Worm (Caenorhabditis elegans): ENCODE data around the gene Y48E1B.3.

Gene Y48E1B.3

ce11 chrII:13611186-13611585 lies 43.4 kb upstream of the Y48E1B.3 start, which contains the start of gene gst-24:
TSS of gene gst-24 (minus strand) at chrII:13611366.
- no peak for TF ChIP-seq mep-1 (tag; optimal IDR thresholded peaks at IDR 0.05)
- TF ChIP-seq nhr-47 (tag; optimal IDR thresholded peaks at IDR 0.05) = no peak
- TF ChIP-seq elt-2 (tag; optimal IDR thresholded peaks at IDR 0.05) = no peak
- no peak for TF ChIP-seq lin-13 (GFP tag; optimal IDR thresholded peaks at IDR 0.05)
- TF ChIP-seq nhr-76 (tag; optimal IDR thresholded peaks at IDR 0.05) = no peak
- TF ChIP-seq vab-15 (tag; optimal IDR thresholded peaks at IDR 0.05) = no peak
- no peak for TF ChIP-seq lin-39 (tag; optimal IDR thresholded peaks at IDR 0.05)
- no peak for TF ChIP-seq unc-130 (tag; optimal IDR thresholded peaks at IDR 0.05)
- TF ChIP-seq fkh-4 (tag; optimal IDR thresholded peaks at IDR 0.05; ENCODE audit: borderline replicate concordance) = no peak
- TF ChIP-seq dsc-1 (tag; optimal IDR thresholded peaks at IDR 0.05) = no peak
- no peak for TF ChIP-seq skn-1 (tag; optimal IDR thresholded peaks at IDR 0.05)
- no peak for TF ChIP-seq ets-5 (GFP tag; IDR thresholded peaks at IDR 0.05)
- TF ChIP-seq ama-1 (optimal IDR thresholded peaks at IDR 0.05) = no peak
- no peak for TF ChIP-seq ceh-90 (tag; optimal IDR thresholded peaks at IDR 0.05)
- no peak for TF ChIP-seq pqm-1 (tag; optimal IDR thresholded peaks at IDR 0.05)
- peak in 1 of 2 experiments; percentile 15 for TF ChIP-seq lin-35 (GFP tag; optimal IDR thresholded peaks at IDR 0.05)
- TF ChIP-seq grh-1 (GFP tag; IDR thresholded peaks at IDR 0.05) = no peak
- TF ChIP-seq nhr-77 (tag; optimal IDR thresholded peaks at IDR 0.05) = peak; percentile 61
- no peak for TF ChIP-seq nhr-28 (tag; optimal IDR thresholded peaks at IDR 0.05)
- TF ChIP-seq unc-62 (GFP tag; optimal IDR thresholded peaks at IDR 0.05) = no peak
- no peak for TF ChIP-seq blmp-1 (tag; optimal IDR thresholded peaks at IDR 0.05)
- TF ChIP-seq C34B4.2 (tag; optimal IDR thresholded peaks at IDR 0.05) = no peak
- peak; percentile 29 for TF ChIP-seq lin-14 (GFP tag; optimal IDR thresholded peaks at IDR 0.05)
- no peak for TF ChIP-seq C04F5.9 (tag; optimal IDR thresholded peaks at IDR 0.05)
- TF ChIP-seq ceh-82 (tag; optimal IDR thresholded peaks at IDR 0.05) = no peak
- TF ChIP-seq fos-1 (tag; optimal IDR thresholded peaks at IDR 0.05) = no peak
- no peak for TF ChIP-seq ceh-88 (GFP tag; IDR thresholded peaks at IDR 0.05)
- no peak for TF ChIP-seq egl-27 (tag; optimal IDR thresholded peaks at IDR 0.05)
- no peak for TF ChIP-seq hpl-2 (GFP tag; optimal IDR thresholded peaks at IDR 0.05)
- no peak for TF ChIP-seq aly-2 (tag; optimal IDR thresholded peaks at IDR 0.05)
- peak; percentile 67 for TF ChIP-seq nhr-85 (tag)
- no peak for TF ChIP-seq ces-1 (GFP tag; optimal IDR thresholded peaks at IDR 0.05)
- no peak for TF ChIP-seq ztf-11 (tag; optimal IDR thresholded peaks at IDR 0.05)
- TF ChIP-seq sptf-1 (tag; optimal IDR thresholded peaks at IDR 0.05) = no peak
- TF ChIP-seq lir-3 (tag; optimal IDR thresholded peaks at IDR 0.05; ENCODE audit: poor library complexity) = no peak
- no peak for TF ChIP-seq F16B12.6 (tag; optimal IDR thresholded peaks at IDR 0.05)
- peak; percentile 3 for TF ChIP-seq snu-23 (GFP tag; optimal IDR thresholded peaks at IDR 0.05)
- TF ChIP-seq C16A3.4 (tag; optimal IDR thresholded peaks at IDR 0.05) = no peak
- TF ChIP-seq lin-15B (tag; optimal IDR thresholded peaks at IDR 0.05) = no peak
- TF ChIP-seq zag-1 (tag; optimal IDR thresholded peaks at IDR 0.05) = no peak
- no peak for TF ChIP-seq rnt-1 (tag; optimal IDR thresholded peaks at IDR 0.05)
- no peak for TF ChIP-seq ztf-4 (tag; optimal IDR thresholded peaks at IDR 0.05)
- no peak for TF ChIP-seq hlh-4 (tag; optimal IDR thresholded peaks at IDR 0.05)
- TF ChIP-seq alr-1 (tag; optimal IDR thresholded peaks at IDR 0.05; ENCODE audit: borderline replicate concordance) = no peak
- no peak for TF ChIP-seq efl-3 (GFP tag; optimal IDR thresholded peaks at IDR 0.05)
- TF ChIP-seq nhr-20 (tag; optimal IDR thresholded peaks at IDR 0.05) = no peak
- no peak for TF ChIP-seq mdl-1 (tag; optimal IDR thresholded peaks at IDR 0.05)
- TF ChIP-seq dpl-1 (GFP tag; optimal IDR thresholded peaks at IDR 0.05) = peak in 1 of 3 experiments; percentile 6
- TF ChIP-seq lsy-2 (tag; optimal IDR thresholded peaks at IDR 0.05) = no peak
- TF ChIP-seq fkh-10 (GFP tag; optimal IDR thresholded peaks at IDR 0.05) = no peak
- TF ChIP-seq ceh-8 (GFP tag; optimal IDR thresholded peaks at IDR 0.05) = no peak

All from whole organism, L1 larva.